Fruit fly (Drosophila melanogaster) whole organism, embryonic: ENCODE data around the gene CG1074.

Experiments used
- Atf3 ChIP-seq: fragments of 200-800 bp; sonication (Bioruptor generic); optimal IDR thresholded peaks from 3 replicates; lab custom pipeline; 2016; ENCODE audit warnings: missing biosample characterization, missing genetic modification characterization
- Bdp1 ChIP-seq: fragments of 200-800 bp; sonication (Bioruptor generic); optimal IDR thresholded peaks from 3 replicates; lab custom pipeline; 2016; ENCODE audit warnings: missing biosample characterization, missing genetic modification characterization
- CG10147 ChIP-seq: fragments of 200-800 bp; sonication (Bioruptor generic); optimal IDR thresholded peaks from 2 replicates; lab custom pipeline; 2019; ENCODE audit warnings: missing biosample characterization, mild to moderate bottlenecking, missing genetic modification characterization, moderate library complexity
- CG10274 ChIP-seq: fragments of 200-800 bp; sonication (Bioruptor generic); optimal IDR thresholded peaks from 3 replicates; lab custom pipeline; 2017; ENCODE audit warnings: missing biosample characterization, mild to moderate bottlenecking, missing genetic modification characterization
- CG10543 ChIP-seq: fragments of 200-800 bp; sonication (Bioruptor generic); optimal IDR thresholded peaks from 3 replicates; lab custom pipeline; 2017; ENCODE audit warnings: missing biosample characterization, mild to moderate bottlenecking, missing genetic modification characterization, moderate library complexity
- CG11695 ChIP-seq: fragments of 200-800 bp; sonication (Bioruptor generic); IDR thresholded peaks from 3 replicates; pipeline ENCODE4 v1.3.6; 2022; ENCODE audit warnings: missing biosample characterization, missing genetic modification characterization
- CG12219 ChIP-seq: fragments of 200-800 bp; sonication (Bioruptor generic); optimal IDR thresholded peaks from 3 replicates; lab custom pipeline; 2018; ENCODE audit warnings: missing biosample characterization, mild to moderate bottlenecking, missing genetic modification characterization
- CG12391 ChIP-seq: fragments of 200-800 bp; sonication (Bioruptor generic); optimal IDR thresholded peaks from 3 replicates; lab custom pipeline; 2018; ENCODE audit warnings: missing biosample characterization, mild to moderate bottlenecking, missing genetic modification characterization, moderate library complexity
- CG12769 ChIP-seq: fragments of 200-800 bp; sonication (Bioruptor generic); optimal IDR thresholded peaks from 2 replicates; lab custom pipeline; 2019; ENCODE audit warnings: missing biosample characterization, mild to moderate bottlenecking, missing genetic modification characterization, moderate library complexity
- CG13894 ChIP-seq: fragments of 200-800 bp; sonication (Bioruptor generic); optimal IDR thresholded peaks from 3 replicates; lab custom pipeline; 2018; ENCODE audit warnings: missing biosample characterization, mild to moderate bottlenecking, missing genetic modification characterization, moderate library complexity
- CG17186 ChIP-seq: fragments of 200-800 bp; sonication (Bioruptor generic); optimal IDR thresholded peaks from 3 replicates; lab custom pipeline; 2017; ENCODE audit warnings: missing biosample characterization, missing genetic modification reagents, missing genetic modification characterization
- CG1832 ChIP-seq: fragments of 200-800 bp; sonication (Bioruptor generic); optimal IDR thresholded peaks from 2 replicates; lab custom pipeline; 2017; ENCODE audit warnings: missing biosample characterization, mild to moderate bottlenecking, missing genetic modification characterization, inconsistent platforms
- CG2120 ChIP-seq: fragments of 200-800 bp; sonication (Bioruptor generic); optimal IDR thresholded peaks from 3 replicates; lab custom pipeline; 2016; ENCODE audit warnings: missing biosample characterization, missing genetic modification characterization
- CG2199 ChIP-seq: fragments of 200-800 bp; sonication (Bioruptor generic); IDR thresholded peaks from 3 replicates; pipeline ENCODE4 v1.3.6; 2022; ENCODE audit warnings: missing biosample characterization, missing genetic modification characterization
- CG2678 ChIP-seq: fragments of 200-800 bp; sonication (Bioruptor generic); optimal IDR thresholded peaks from 3 replicates; lab custom pipeline; 2019; ENCODE audit warnings: missing biosample characterization, mild to moderate bottlenecking, missing genetic modification characterization, moderate library complexity
- CG32532 ChIP-seq: fragments of 200-800 bp; sonication (Bioruptor generic); IDR thresholded peaks from 2 replicates; pipeline ENCODE4 v1.3.6; 2022; ENCODE audit warnings: missing biosample characterization, missing genetic modification characterization
- CG34376 ChIP-seq: fragments of 200-800 bp; sonication (Bioruptor generic); optimal IDR thresholded peaks from 2 replicates; lab custom pipeline; 2018; ENCODE audit warnings: missing biosample characterization, mild to moderate bottlenecking, missing genetic modification characterization
- CG3995 ChIP-seq: fragments of 200-800 bp; sonication (Bioruptor generic); optimal IDR thresholded peaks from 3 replicates; lab custom pipeline; 2016; ENCODE audit warnings: missing biosample characterization, missing genetic modification characterization
- CG7372 ChIP-seq: fragments of 200-800 bp; sonication (Bioruptor generic); IDR thresholded peaks from 2 replicates; pipeline ENCODE4 v1.3.6; 2022; ENCODE audit warnings: missing biosample characterization, missing genetic modification characterization
- Chrac-16 ChIP-seq: fragments of 200-800 bp; sonication (Bioruptor generic); optimal IDR thresholded peaks from 3 replicates; lab custom pipeline; 2016; ENCODE audit warnings: missing biosample characterization, missing genetic modification characterization
- Deaf1 ChIP-seq: fragments of 200-800 bp; optimal IDR thresholded peaks from 3 replicates; lab custom pipeline; 2019; ENCODE audit warnings: missing biosample characterization, mild to moderate bottlenecking, missing genetic modification characterization, moderate library complexity
- Dip3 ChIP-seq: fragments of 200-800 bp; sonication (Bioruptor generic); optimal IDR thresholded peaks from 3 replicates; lab custom pipeline; 2016; ENCODE audit warnings: missing biosample characterization, missing genetic modification characterization
- E2f1 ChIP-seq: fragments of 200-800 bp; sonication (Bioruptor generic); IDR thresholded peaks from 2 replicates; pipeline ENCODE4 v1.3.6; 2022; ENCODE audit warnings: missing biosample characterization, missing genetic modification characterization
- Hsf ChIP-seq: fragments of 200-800 bp; sonication (Bioruptor generic); optimal IDR thresholded peaks from 3 replicates; lab custom pipeline; 2016; ENCODE audit warnings: missing biosample characterization, missing genetic modification characterization
- MBD-R2 ChIP-seq: fragments of 200-800 bp; sonication (Bioruptor generic); IDR thresholded peaks from 2 replicates; pipeline ENCODE4 v1.3.6; 2022; ENCODE audit warnings: missing biosample characterization, missing genetic modification characterization
- Med ChIP-seq: fragments of 200-800 bp; sonication (Bioruptor generic); peaks from one replicate; lab custom pipeline; 2016; ENCODE audit warnings: missing biosample characterization, missing genetic modification characterization, mild to moderate bottlenecking, inconsistent platforms, moderate library complexity
- Oli ChIP-seq: fragments of 200-800 bp; sonication (Bioruptor generic); optimal IDR thresholded peaks from 2 replicates; lab custom pipeline; 2018; ENCODE audit warnings: missing biosample characterization, mild to moderate bottlenecking, missing genetic modification characterization, moderate library complexity
- PHDP ChIP-seq: fragments of 200-800 bp; sonication (Bioruptor generic); optimal IDR thresholded peaks from 3 replicates; lab custom pipeline; 2018; ENCODE audit warnings: missing biosample characterization, mild to moderate bottlenecking, missing genetic modification characterization, moderate library complexity
- amos ChIP-seq: fragments of 200-800 bp; sonication (Bioruptor generic); IDR thresholded peaks from 2 replicates; pipeline ENCODE4 v1.3.6; 2022; ENCODE audit warnings: missing biosample characterization, missing genetic modification characterization; ENCODE audit not compliant: partially characterized antibody
- bbx ChIP-seq: fragments of 200-800 bp; sonication (Bioruptor generic); IDR thresholded peaks from 2 replicates; pipeline ENCODE4 v1.3.6; 2022; ENCODE audit warnings: missing biosample characterization, missing genetic modification characterization; ENCODE audit not compliant: partially characterized antibody
- bigmax ChIP-seq: fragments of 200-800 bp; sonication (Bioruptor generic); optimal IDR thresholded peaks from 2 replicates; lab custom pipeline; 2018; ENCODE audit warnings: missing biosample characterization, mild to moderate bottlenecking, missing genetic modification characterization
- cg ChIP-seq: fragments of 200-800 bp; sonication (Bioruptor generic); optimal IDR thresholded peaks from 3 replicates; lab custom pipeline; 2019; ENCODE audit warnings: missing biosample characterization, mild to moderate bottlenecking, missing genetic modification characterization, moderate library complexity
- chinmo ChIP-seq: fragments of 200-800 bp; sonication (Bioruptor generic); IDR thresholded peaks from 4 replicates; pipeline ENCODE4 v1.3.6; 2022; ENCODE audit warnings: missing biosample characterization, missing genetic modification characterization; ENCODE audit not compliant: partially characterized antibody
- cwo ChIP-seq: fragments of 200-800 bp; sonication (Bioruptor generic); optimal IDR thresholded peaks from 3 replicates; lab custom pipeline; 2017; ENCODE audit warnings: missing biosample characterization, missing genetic modification characterization, mild to moderate bottlenecking, moderate library complexity, missing genetic modification reagents
- ems ChIP-seq: fragments of 200-800 bp; sonication (Bioruptor generic); optimal IDR thresholded peaks from 3 replicates; lab custom pipeline; 2016; ENCODE audit warnings: missing biosample characterization, missing genetic modification characterization
- ewg ChIP-seq: fragments of 200-800 bp; sonication (Bioruptor generic); optimal IDR thresholded peaks from 3 replicates; lab custom pipeline; 2017; ENCODE audit warnings: mild to moderate bottlenecking, missing biosample characterization, missing genetic modification reagents, missing genetic modification characterization
- grn ChIP-seq: fragments of 200-800 bp; sonication (Bioruptor generic); optimal IDR thresholded peaks from 3 replicates; lab custom pipeline; 2017; ENCODE audit warnings: missing biosample characterization, missing genetic modification characterization
- gro ChIP-seq: fragments of 200-800 bp; sonication (Bioruptor generic); optimal IDR thresholded peaks from 2 replicates; lab custom pipeline; 2016; ENCODE audit warnings: missing biosample characterization, missing genetic modification characterization
- kah ChIP-seq: fragments of 200-800 bp; sonication (Bioruptor generic); optimal IDR thresholded peaks from 2 replicates; lab custom pipeline; 2018; ENCODE audit warnings: missing biosample characterization, mild to moderate bottlenecking, missing genetic modification characterization
- lilli ChIP-seq: fragments of 200-800 bp; sonication (Bioruptor generic); optimal IDR thresholded peaks from 3 replicates; lab custom pipeline; 2016; ENCODE audit warnings: missing biosample characterization, missing genetic modification characterization
- lola ChIP-seq, 3 experiments: fragments of >200 bp in 2 of 3; fragments of 200-800 bp in 1 of 3; sonication (Bioruptor generic) in 1 of 3; optimal IDR thresholded peaks; 2 replicates each; lab custom pipeline; 2017 to 2019; ENCODE audit warnings: missing biosample characterization in 3 of 3, missing genetic modification characterization in 3 of 3, mild to moderate bottlenecking in 1 of 3, moderate library complexity in 1 of 3
- lov ChIP-seq, 2 experiments: fragments of 200-800 bp in 1 of 2; fragments of >200 bp in 1 of 2; sonication (Bioruptor generic) in 1 of 2; IDR thresholded peaks in 1 of 2; optimal IDR thresholded peaks in 1 of 2; 2 replicates in 1 of 2; 3 replicates in 1 of 2; pipeline versions ENCODE4 v1.3.6 to Lab custom; 2017 to 2022; ENCODE audit warnings: missing biosample characterization in 1 of 2, missing genetic modification characterization in 1 of 2
- rib ChIP-seq: fragments of 200-800 bp; sonication (Bioruptor generic); IDR thresholded peaks from 2 replicates; pipeline ENCODE4 v1.3.6; 2022; ENCODE audit warnings: missing biosample characterization, missing genetic modification characterization
- sd ChIP-seq: fragments of 200-800 bp; sonication (Bioruptor generic); optimal IDR thresholded peaks from 3 replicates; lab custom pipeline; 2018; ENCODE audit warnings: missing biosample characterization, mild to moderate bottlenecking, missing genetic modification characterization, moderate library complexity
- slbo ChIP-seq: fragments of 200-800 bp; sonication (Bioruptor generic); IDR thresholded peaks from 2 replicates; pipeline ENCODE4 v1.3.6; 2022; ENCODE audit warnings: missing biosample characterization, missing genetic modification characterization
- sug ChIP-seq: fragments of 200-800 bp; optimal IDR thresholded peaks from 2 replicates; lab custom pipeline; 2019; ENCODE audit warnings: missing biosample characterization, mild to moderate bottlenecking, missing genetic modification characterization, moderate library complexity
- zen2 ChIP-seq: fragments of 200-800 bp; sonication (Bioruptor generic); IDR thresholded peaks from 3 replicates; pipeline ENCODE4 v1.3.6; 2022; ENCODE audit warnings: missing biosample characterization, missing genetic modification characterization; ENCODE audit not compliant: partially characterized antibody

Gene CG1074

DNA sequence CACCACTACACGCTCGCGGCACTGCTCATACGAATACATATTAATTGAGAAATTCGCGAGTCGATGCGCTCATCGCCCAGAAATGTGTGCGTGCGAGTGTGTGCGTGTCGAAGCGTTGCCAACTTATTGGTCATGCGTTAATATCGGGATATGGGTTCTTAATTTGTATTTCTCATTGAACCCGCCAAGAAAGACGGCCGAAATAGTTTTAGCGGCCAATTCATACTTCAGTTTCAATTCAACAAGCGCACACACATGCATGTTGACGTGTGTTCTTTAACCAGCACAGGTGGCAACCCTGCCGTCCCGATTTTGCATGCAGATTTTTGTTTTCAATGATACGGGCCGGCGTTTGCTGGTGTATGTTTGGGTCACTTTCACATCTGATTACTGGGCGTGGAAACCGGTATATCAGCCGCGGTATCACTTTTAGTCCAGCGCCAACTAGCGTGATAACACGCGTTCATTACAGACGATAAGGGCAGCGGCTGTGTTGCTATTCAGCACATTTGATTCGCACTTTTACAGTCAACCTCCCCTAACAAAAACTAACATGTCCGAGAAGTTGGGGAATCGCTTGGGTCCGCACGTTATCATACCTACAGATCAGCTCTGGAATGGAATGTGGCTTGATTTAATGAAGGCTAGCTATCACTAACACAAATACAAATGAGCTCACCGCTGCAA is 29.9 kb upstream of the CG1074 start (continued):
- TF ChIP-seq zen2 (GFP tag; lab: Robert Waterston, UW) = peak; percentile 45; the same call in 1 of the 3 replicates
- 0 out of 2 replicates have a peak, but pooled peaks have one; percentile 17 for TF ChIP-seq MBD-R2 (GFP tag; lab: Robert Waterston, UW)
- TF ChIP-seq bigmax (GFP tag; lab: Kevin White, UChicago) = no peak
- TF ChIP-seq Deaf1 (tag; lab: Kevin White, UChicago) = peak; percentile 45
- peak; percentile 48 for TF ChIP-seq gro (GFP tag; lab: Kevin White, UChicago)
- peak; percentile 57; the same call in 1 of the 4 replicates for TF ChIP-seq chinmo (GFP tag; lab: Robert Waterston, UW)
- peak; percentile 86 for TF ChIP-seq Med (GFP tag; lab: Kevin White, UChicago)
- TF ChIP-seq bbx (GFP tag; lab: Robert Waterston, UW) = 0 out of 2 replicates have a peak, but pooled peaks have one; percentile 6
- TF ChIP-seq CG2120 (GFP tag; lab: Kevin White, UChicago) = peak; percentile 41
- peak; percentile 19 for TF ChIP-seq Atf3 (GFP tag; lab: Kevin White, UChicago)
- TF ChIP-seq Oli = no peak
- TF ChIP-seq CG10147 (GFP tag; lab: Kevin White, UChicago) = peak; percentile 4
- TF ChIP-seq CG17186 (GFP tag; lab: Kevin White, UChicago) = no peak
- peak; percentile 35 for TF ChIP-seq CG10543 (GFP tag; lab: Kevin White, UChicago)
- peak; percentile 50 for TF ChIP-seq CG12769 (tag; lab: Kevin White, UChicago)
- TF ChIP-seq CG11695 (GFP tag; lab: Robert Waterston, UW) = no peak
- no peak for TF ChIP-seq CG13894 (tag; lab: Kevin White, UChicago)
- TF ChIP-seq CG12219 (GFP tag; lab: Kevin White, UChicago) = no peak
- peak; percentile 9 for TF ChIP-seq CG10274 (GFP tag; lab: Kevin White, UChicago)
- peak; percentile 6 for TF ChIP-seq lilli (GFP tag; lab: Kevin White, UChicago)
- peak; percentile 16 for TF ChIP-seq CG12391 (tag; lab: Kevin White, UChicago)
- peak; percentile 5 for TF ChIP-seq Chrac-16 (GFP tag; lab: Kevin White, UChicago)
- TF ChIP-seq cwo (GFP tag; lab: Kevin White, UChicago) = peak; percentile 35
- TF ChIP-seq Hsf (GFP tag; lab: Kevin White, UChicago) = no peak
- no peak for TF ChIP-seq CG1832 (GFP tag; lab: Kevin White, UChicago)
- TF ChIP-seq CG34376 = peak; percentile 77
- TF ChIP-seq cg (GFP tag; lab: Kevin White, UChicago) = peak; percentile 81
- TF ChIP-seq lov (optimal IDR thresholded peaks at IDR 0.05; lab: Kevin White, UChicago) = no peak
- 0 out of 3 replicates have a peak, but pooled peaks have one; percentile 55 for TF ChIP-seq lov (GFP tag; IDR thresholded peaks at IDR 0.05; lab: Robert Waterston, UW)
- TF ChIP-seq CG3995 (GFP tag; lab: Kevin White, UChicago) = peak; percentile 18
- no peak for TF ChIP-seq kah (GFP tag; lab: Kevin White, UChicago)
- peak; percentile 38 for TF ChIP-seq Dip3 (GFP tag; lab: Kevin White, UChicago)
- TF ChIP-seq sd (tag; lab: Kevin White, UChicago) = peak; percentile 97
- TF ChIP-seq Bdp1 (GFP tag; lab: Kevin White, UChicago) = peak; percentile 6
- TF ChIP-seq amos (GFP tag; lab: Robert Waterston, UW) = 0 out of 2 replicates have a peak, but pooled peaks have one; percentile 15
- TF ChIP-seq CG2199 (GFP tag; lab: Robert Waterston, UW) = 0 out of 3 replicates have a peak, but pooled peaks have one; percentile 58
- TF ChIP-seq CG32532 (GFP tag; lab: Robert Waterston, UW) = peak; percentile 22; the same call in 1 of the 2 replicates
- no peak for TF ChIP-seq CG7372 (GFP tag; lab: Robert Waterston, UW)
- peak; percentile 13 for TF ChIP-seq PHDP
- TF ChIP-seq slbo (GFP tag; lab: Robert Waterston, UW) = peak; percentile 44; the same call in 1 of the 2 replicates
- TF ChIP-seq E2f1 (GFP tag; lab: Robert Waterston, UW) = 0 out of 2 replicates have a peak, but pooled peaks have one; percentile 26
- peak; percentile 21 for TF ChIP-seq ewg (GFP tag; lab: Kevin White, UChicago)
- peak; percentile 88 for TF ChIP-seq rib (GFP tag; lab: Robert Waterston, UW)
- peak; percentile 32 for TF ChIP-seq CG2678 (tag; lab: Kevin White, UChicago)
- peak; percentile 65 for TF ChIP-seq sug (tag; lab: Kevin White, UChicago)
- peak in 1 of 3 experiments; percentile 11 for TF ChIP-seq lola (GFP tag; optimal IDR thresholded peaks at IDR 0.05; lab: Kevin White, UChicago)
- peak; percentile 66 for TF ChIP-seq grn
- peak; percentile 8 for TF ChIP-seq ems (GFP tag; lab: Kevin White, UChicago)
